Fruit fly (Drosophila melanogaster) whole organism, embryonic: ENCODE results near the gene CG5382.
A peak's percentile ranks its signal among the peaks of the same experiment; 100 is the strongest.

ENCODE experiments used
- CG10654 ChIP-seq: fragments of 200-800 bp; sonication (Bioruptor generic); optimal IDR thresholded peaks from 2 replicates; lab custom pipeline; 2016; ENCODE audit warnings: missing biosample characterization, missing genetic modification characterization
- CG11247 ChIP-seq: fragments of 200-800 bp; sonication (Bioruptor generic); IDR thresholded peaks from 2 replicates; pipeline ENCODE4 v1.3.6; 2022; ENCODE audit warnings: missing biosample characterization, missing genetic modification characterization
- CG14441 ChIP-seq: fragments of 200-800 bp; sonication (Bioruptor generic); IDR thresholded peaks from 2 replicates; pipeline ENCODE4 v1.3.6; 2022; ENCODE audit warnings: missing biosample characterization, missing genetic modification characterization
- CG14710 ChIP-seq: fragments of 200-800 bp; sonication (Bioruptor generic); optimal IDR thresholded peaks from 3 replicates; lab custom pipeline; 2019; ENCODE audit warnings: missing biosample characterization, mild to moderate bottlenecking, missing genetic modification characterization, moderate library complexity
- CG15479 ChIP-seq: fragments of 200-800 bp; sonication (Bioruptor generic); optimal IDR thresholded peaks from 3 replicates; lab custom pipeline; 2019; ENCODE audit warnings: missing biosample characterization, mild to moderate bottlenecking, missing genetic modification characterization, moderate library complexity
- CG15601 ChIP-seq: fragments of 200-800 bp; sonication (Bioruptor generic); optimal IDR thresholded peaks from 3 replicates; lab custom pipeline; 2019; ENCODE audit warnings: missing biosample characterization, mild to moderate bottlenecking, missing genetic modification characterization, moderate library complexity
- CG17359 ChIP-seq: fragments of 200-800 bp; sonication (Bioruptor generic); optimal IDR thresholded peaks from 3 replicates; lab custom pipeline; 2018; ENCODE audit warnings: missing biosample characterization, mild to moderate bottlenecking, missing genetic modification characterization, moderate library complexity
- CG17568 ChIP-seq: fragments of 200-800 bp; sonication (Bioruptor generic); optimal IDR thresholded peaks from 2 replicates; lab custom pipeline; 2018; ENCODE audit warnings: missing biosample characterization, mild to moderate bottlenecking, missing genetic modification characterization, moderate library complexity
- CG1792 ChIP-seq: fragments of 200-800 bp; sonication (Bioruptor generic); optimal IDR thresholded peaks from 2 replicates; lab custom pipeline; 2016; ENCODE audit warnings: missing biosample characterization, missing genetic modification characterization
- CG18476 ChIP-seq: fragments of 200-800 bp; sonication (Bioruptor generic); optimal IDR thresholded peaks from 2 replicates; lab custom pipeline; 2016; ENCODE audit warnings: missing biosample characterization, mild to moderate bottlenecking, missing genetic modification characterization
- CG18599 ChIP-seq: fragments of 200-800 bp; sonication (Bioruptor generic); optimal IDR thresholded peaks from 3 replicates; lab custom pipeline; 2017; ENCODE audit warnings: missing biosample characterization, missing genetic modification characterization, mild to moderate bottlenecking, moderate library complexity, missing genetic modification reagents
- CG2712 ChIP-seq: fragments of 200-800 bp; optimal IDR thresholded peaks from 3 replicates; lab custom pipeline; 2019; ENCODE audit warnings: missing biosample characterization, mild to moderate bottlenecking, missing genetic modification characterization, moderate library complexity
- CG30020 ChIP-seq: fragments of 200-800 bp; optimal IDR thresholded peaks from 2 replicates; lab custom pipeline; 2019; ENCODE audit warnings: missing biosample characterization, mild to moderate bottlenecking, missing genetic modification characterization, moderate library complexity
- CG30403 ChIP-seq: fragments of 200-800 bp; sonication (Bioruptor generic); optimal IDR thresholded peaks from 3 replicates; lab custom pipeline; 2016; ENCODE audit warnings: missing biosample characterization, missing genetic modification characterization
- CG43689 ChIP-seq: fragments of 200-800 bp; sonication (Bioruptor generic); IDR thresholded peaks from 2 replicates; pipeline ENCODE4 v1.3.6; 2022; ENCODE audit warnings: missing biosample characterization, missing genetic modification characterization
- CG6175 ChIP-seq: fragments of 200-800 bp; sonication (Bioruptor generic); IDR thresholded peaks from 3 replicates; pipeline ENCODE4 v1.3.6; 2022; ENCODE audit warnings: missing biosample characterization, missing genetic modification characterization
- CG6272 ChIP-seq: fragments of 200-800 bp; sonication (Bioruptor generic); IDR thresholded peaks from 2 replicates; pipeline ENCODE4 v1.3.6; 2022; ENCODE audit warnings: missing biosample characterization, missing genetic modification characterization
- CG6854 ChIP-seq: fragments of 200-800 bp; sonication (Bioruptor generic); optimal IDR thresholded peaks from 3 replicates; lab custom pipeline; 2017; ENCODE audit warnings: missing biosample characterization, mild to moderate bottlenecking, missing genetic modification characterization
- CG7786 ChIP-seq: fragments of 200-800 bp; sonication (Bioruptor generic); optimal IDR thresholded peaks from 2 replicates; lab custom pipeline; 2016; ENCODE audit warnings: missing biosample characterization, missing genetic modification characterization
- CG7839 ChIP-seq: fragments of 200-800 bp; sonication (Bioruptor generic); optimal IDR thresholded peaks from 3 replicates; lab custom pipeline; 2018; ENCODE audit warnings: missing biosample characterization, mild to moderate bottlenecking, missing genetic modification characterization, moderate library complexity
- CG8388 ChIP-seq: fragments of 200-800 bp; sonication (Bioruptor generic); optimal IDR thresholded peaks from 2 replicates; lab custom pipeline; 2019; ENCODE audit warnings: missing biosample characterization, mild to moderate bottlenecking, missing genetic modification characterization, moderate library complexity
- CG9437 ChIP-seq: fragments of 200-800 bp; sonication (Bioruptor generic); optimal IDR thresholded peaks from 2 replicates; lab custom pipeline; 2018; ENCODE audit warnings: missing biosample characterization, mild to moderate bottlenecking, missing genetic modification characterization
- CHES-1-like ChIP-seq: fragments of 200-800 bp; sonication (Bioruptor generic); optimal IDR thresholded peaks from 2 replicates; lab custom pipeline; 2016; ENCODE audit warnings: missing biosample characterization, missing genetic modification characterization
- Camta ChIP-seq: fragments of 200-800 bp; sonication (Bioruptor generic); optimal IDR thresholded peaks from 2 replicates; lab custom pipeline; 2016; ENCODE audit warnings: missing biosample characterization, missing genetic modification characterization
- D19A ChIP-seq: fragments of 200-800 bp; optimal IDR thresholded peaks from 3 replicates; lab custom pipeline; 2019; ENCODE audit warnings: missing biosample characterization, mild to moderate bottlenecking, missing genetic modification characterization, moderate library complexity
- Deaf1 ChIP-seq: fragments of 200-800 bp; optimal IDR thresholded peaks from 3 replicates; lab custom pipeline; 2019; ENCODE audit warnings: missing biosample characterization, mild to moderate bottlenecking, missing genetic modification characterization, moderate library complexity
- Dek ChIP-seq: fragments of 200-800 bp; sonication (Bioruptor generic); optimal IDR thresholded peaks from 3 replicates; lab custom pipeline; 2019; ENCODE audit warnings: missing biosample characterization, mild to moderate bottlenecking, missing genetic modification characterization, moderate library complexity
- Ets97D ChIP-seq: fragments of 200-800 bp; sonication (Bioruptor generic); optimal IDR thresholded peaks from 3 replicates; lab custom pipeline; 2016; ENCODE audit warnings: missing biosample characterization, missing genetic modification characterization
- H2.0 ChIP-seq: fragments of 200-800 bp; sonication (Bioruptor generic); IDR thresholded peaks from 2 replicates; pipeline ENCODE4 v1.3.6; 2022; ENCODE audit warnings: missing biosample characterization, missing genetic modification characterization
- Hey ChIP-seq: fragments of 200-800 bp; sonication (Bioruptor generic); optimal IDR thresholded peaks from 3 replicates; lab custom pipeline; 2018; ENCODE audit warnings: missing biosample characterization, mild to moderate bottlenecking, missing genetic modification characterization
- Sin3A ChIP-seq: fragments of >200 bp; optimal IDR thresholded peaks from 2 replicates; lab custom pipeline; 2018
- Usf ChIP-seq: fragments of 200-800 bp; sonication (Bioruptor generic); optimal IDR thresholded peaks from 2 replicates; lab custom pipeline; 2017; ENCODE audit warnings: missing genotype, missing biosample characterization, missing genetic modification characterization
- abd-A ChIP-seq: fragments of 200-800 bp; sonication (Bioruptor generic); optimal IDR thresholded peaks from 3 replicates; lab custom pipeline; 2019; ENCODE audit warnings: missing biosample characterization, mild to moderate bottlenecking, missing genetic modification characterization, moderate library complexity
- ac ChIP-seq: fragments of 200-800 bp; sonication (Bioruptor generic); optimal IDR thresholded peaks from 3 replicates; lab custom pipeline; 2017; ENCODE audit warnings: missing biosample characterization, mild to moderate bottlenecking, missing genetic modification characterization
- ato ChIP-seq: fragments of 200-800 bp; sonication (Bioruptor generic); IDR thresholded peaks from 2 replicates; pipeline ENCODE4 v1.3.6; 2022; ENCODE audit warnings: missing biosample characterization, missing genetic modification characterization; ENCODE audit not compliant: partially characterized antibody
- chinmo ChIP-seq: fragments of 200-800 bp; sonication (Bioruptor generic); IDR thresholded peaks from 4 replicates; pipeline ENCODE4 v1.3.6; 2022; ENCODE audit warnings: missing biosample characterization, missing genetic modification characterization; ENCODE audit not compliant: partially characterized antibody
- ems ChIP-seq: fragments of 200-800 bp; sonication (Bioruptor generic); optimal IDR thresholded peaks from 3 replicates; lab custom pipeline; 2016; ENCODE audit warnings: missing biosample characterization, missing genetic modification characterization
- gem ChIP-seq: fragments of 200-800 bp; sonication (Bioruptor generic); optimal IDR thresholded peaks from 2 replicates; lab custom pipeline; 2019; ENCODE audit warnings: missing biosample characterization, mild to moderate bottlenecking, missing genetic modification characterization, moderate library complexity
- ind ChIP-seq: fragments of 200-800 bp; sonication (Bioruptor generic); optimal IDR thresholded peaks from 3 replicates; lab custom pipeline; 2016; ENCODE audit warnings: missing biosample characterization, missing genetic modification characterization
- jigr1 ChIP-seq: fragments of 200-800 bp; sonication (Bioruptor generic); IDR thresholded peaks from 3 replicates; pipeline ENCODE4 v1.3.6; 2022; ENCODE audit warnings: missing biosample characterization, missing genetic modification characterization
- kah ChIP-seq: fragments of 200-800 bp; sonication (Bioruptor generic); optimal IDR thresholded peaks from 2 replicates; lab custom pipeline; 2018; ENCODE audit warnings: missing biosample characterization, mild to moderate bottlenecking, missing genetic modification characterization
- nerfin-1 ChIP-seq: fragments of 200-800 bp; sonication (Bioruptor generic); optimal IDR thresholded peaks from 3 replicates; lab custom pipeline; 2019; ENCODE audit warnings: missing biosample characterization, mild to moderate bottlenecking, missing genetic modification characterization, moderate library complexity
- ranshi ChIP-seq: fragments of 200-800 bp; sonication (Bioruptor generic); IDR thresholded peaks from 2 replicates; pipeline ENCODE4 v1.3.6; 2022; ENCODE audit warnings: missing biosample characterization, missing genetic modification characterization
- rib ChIP-seq: fragments of 200-800 bp; sonication (Bioruptor generic); IDR thresholded peaks from 2 replicates; pipeline ENCODE4 v1.3.6; 2022; ENCODE audit warnings: missing biosample characterization, missing genetic modification characterization
- ro ChIP-seq: fragments of 200-800 bp; sonication (Bioruptor generic); IDR thresholded peaks from 2 replicates; pipeline ENCODE4 v1.3.6; 2022; ENCODE audit warnings: missing biosample characterization, missing genetic modification characterization
- salm ChIP-seq: fragments of 200-800 bp; sonication (Bioruptor generic); optimal IDR thresholded peaks from 2 replicates; lab custom pipeline; 2018; ENCODE audit warnings: missing biosample characterization, mild to moderate bottlenecking, missing genetic modification characterization
- sim ChIP-seq: fragments of 200-800 bp; sonication (Bioruptor generic); IDR thresholded peaks from 2 replicates; pipeline ENCODE4 v1.3.6; 2022; ENCODE audit warnings: missing biosample characterization, missing genetic modification characterization
- tll ChIP-seq, 2 experiments: fragments of 200-800 bp in 1 of 2; fragments of >200 bp in 1 of 2; sonication (Bioruptor generic) in 1 of 2; optimal IDR thresholded peaks; 2 replicates each; lab custom pipeline; 2017 to 2019; ENCODE audit warnings: missing biosample characterization in 2 of 2, missing genetic modification characterization in 2 of 2, mild to moderate bottlenecking in 1 of 2, moderate library complexity in 1 of 2
- tna ChIP-seq: fragments of 200-800 bp; sonication (Bioruptor generic); IDR thresholded peaks from 2 replicates; pipeline ENCODE4 v1.3.6; 2022; ENCODE audit warnings: missing biosample characterization, missing genetic modification characterization; ENCODE audit not compliant: partially characterized antibody
- twi ChIP-seq: fragments of 200-800 bp; optimal IDR thresholded peaks from 2 replicates; lab custom pipeline; 2019; ENCODE audit warnings: missing biosample characterization, mild to moderate bottlenecking, missing genetic modification characterization, moderate library complexity
- zf30C ChIP-seq: fragments of 200-800 bp; sonication (Bioruptor generic); optimal IDR thresholded peaks from 3 replicates; lab custom pipeline; 2018; ENCODE audit warnings: missing biosample characterization, mild to moderate bottlenecking, missing genetic modification characterization

Gene CG5382

dm6 chr3R:22358810-22359209 lies 7.0 kb downstream of the CG5382 start (continued):
- TF ChIP-seq CG30020 (tag; lab: Kevin White, UChicago) (no peak), CG30403 (GFP tag; lab: Kevin White, UChicago) (peak; percentile 39), CG11247 (GFP tag; lab: Robert Waterston, UW) (peak; percentile 77), Dek (tag; lab: Kevin White, UChicago) (peak; percentile 17), ranshi (GFP tag; lab: Robert Waterston, UW) (peak; percentile 56), Sin3A (lab: Kevin White, UChicago) (no peak), abd-A (tag; lab: Kevin White, UChicago) (no peak), tna (GFP tag; lab: Robert Waterston, UW) (no peak), twi (peak; percentile 42), CG6854 (GFP tag; lab: Kevin White, UChicago) (no peak), ind (peak; percentile 47), CG14441 (peak; percentile 82), Camta (GFP tag; lab: Kevin White, UChicago) (peak; percentile 38), Hey (tag; lab: Kevin White, UChicago) (no peak), Deaf1 (tag; lab: Kevin White, UChicago) (peak; percentile 17), tll (GFP tag; optimal IDR thresholded peaks at IDR 0.05; lab: Kevin White, UChicago) (no peak), CHES-1-like (peak; percentile 17), CG2712 (tag; lab: Kevin White, UChicago) (peak; percentile 79), sim (GFP tag; lab: Robert Waterston, UW) (peak; percentile 69), D19A (tag; lab: Kevin White, UChicago) (peak; percentile 60), ac (GFP tag; lab: Kevin White, UChicago) (peak; percentile 57), kah (GFP tag; lab: Kevin White, UChicago) (peak; percentile 32), salm (tag; lab: Kevin White, UChicago) (no peak), jigr1 (no peak), ems (GFP tag; lab: Kevin White, UChicago) (peak; percentile 56), rib (GFP tag; lab: Robert Waterston, UW) (no peak), CG9437 (GFP tag; lab: Kevin White, UChicago) (no peak), gem (tag; lab: Kevin White, UChicago) (peak; percentile 82), ro (GFP tag; lab: Robert Waterston, UW) (0 out of 2 replicates have a peak, but pooled peaks have one; percentile 40), zf30C (GFP tag; lab: Kevin White, UChicago) (no peak), CG18599 (GFP tag; lab: Kevin White, UChicago) (peak; percentile 72), CG43689 (0 out of 2 replicates have a peak, but pooled peaks have one; percentile 27), CG17568 (GFP tag; lab: Kevin White, UChicago) (peak; percentile 74), Ets97D (GFP tag; lab: Kevin White, UChicago) (no peak), CG7786 (GFP tag; lab: Kevin White, UChicago) (peak; percentile 28), CG10654 (GFP tag; lab: Kevin White, UChicago) (peak; percentile 57), CG7839 (tag; lab: Kevin White, UChicago) (peak; percentile 54), CG15601 (tag; lab: Kevin White, UChicago) (peak; percentile 86), ato (GFP tag; lab: Robert Waterston, UW) (no peak), CG15479 (peak; percentile 31), CG17359 (tag; lab: Kevin White, UChicago) (peak; percentile 90), CG1792 (GFP tag; lab: Kevin White, UChicago) (peak; percentile 73), CG6272 (GFP tag; lab: Robert Waterston, UW) (peak; percentile 55), Usf (GFP tag; lab: Kevin White, UChicago) (no peak), CG14710 (tag; lab: Kevin White, UChicago) (peak; percentile 87), CG18476 (peak; percentile 84), H2.0 (GFP tag; lab: Robert Waterston, UW) (peak; percentile 40; the same call in 1 of the 2 replicates), nerfin-1 (peak; percentile 69), CG6175 (GFP tag; lab: Robert Waterston, UW) (0 out of 3 replicates have a peak, but pooled peaks have one; percentile 13), CG8388 (GFP tag; lab: Kevin White, UChicago) (peak; percentile 37), chinmo (GFP tag; lab: Robert Waterston, UW) (no peak)
